Fruit fly (Drosophila melanogaster) whole organism: ENCODE data around the gene CG5639.

Experiments used
- CG8478 ChIP-seq: fragments of >200 bp; optimal IDR thresholded peaks from 2 replicates; lab custom pipeline; 2018; ENCODE audit warnings: inconsistent platforms
- Dll ChIP-seq: fragments of >200 bp; optimal IDR thresholded peaks from 2 replicates; lab custom pipeline; 2017
- EcR ChIP-seq, 2 experiments: fragments of >200 bp; optimal IDR thresholded peaks; 2 replicates each; lab custom pipeline; 2017; ENCODE audit warnings: missing biosample characterization in 2 of 2, missing genetic modification characterization in 2 of 2, missing genetic modification reagents in 2 of 2
- pan ChIP-seq: fragments of >200 bp; optimal IDR thresholded peaks from 2 replicates; lab custom pipeline; 2017
- psq ChIP-seq: fragments of >200 bp; optimal IDR thresholded peaks from 2 replicates; lab custom pipeline; 2017
- usp ChIP-seq: fragments of >200 bp; optimal IDR thresholded peaks from 2 replicates; lab custom pipeline; 2017; ENCODE audit warnings: missing biosample characterization, missing genetic modification characterization, mixed read lengths

DNA sequence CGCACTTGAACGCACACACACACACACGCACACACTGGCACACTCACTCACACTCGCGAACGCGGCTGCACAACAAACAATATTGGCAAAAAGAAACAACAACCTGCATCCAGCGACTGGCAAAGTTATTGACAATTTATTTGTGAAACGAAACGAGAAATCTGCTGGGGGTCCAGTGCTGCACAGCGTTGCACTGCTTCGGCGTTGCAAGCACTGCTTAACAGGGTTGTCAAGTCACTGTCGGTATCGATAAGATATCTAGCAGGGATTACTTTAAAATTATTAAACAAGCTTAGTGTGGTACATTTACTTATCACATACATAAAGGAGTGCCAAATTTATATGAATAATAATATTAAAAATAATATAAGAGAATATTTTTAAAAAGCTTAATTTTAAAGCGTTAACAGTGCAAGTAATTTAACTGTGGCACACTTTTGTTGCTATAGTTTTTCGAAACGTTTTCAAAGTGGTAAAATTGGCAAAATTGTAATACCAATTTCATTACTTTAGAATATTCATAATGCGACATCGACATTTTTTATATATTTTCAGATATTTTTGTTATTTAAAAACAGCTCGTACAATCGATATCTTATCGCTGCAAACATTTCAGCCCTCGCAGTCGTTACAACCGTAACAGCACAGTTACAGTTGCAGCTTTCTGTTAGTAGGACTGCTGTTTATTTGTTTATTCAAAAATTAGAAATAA lies 11.4 kb upstream of the CG5639 start, which contains the start of the genes dsd and Tusp:
- no peak for TF ChIP-seq EcR (GFP tag; optimal IDR thresholded peaks at IDR 0.05; lab: Kevin White, UChicago)
- TF ChIP-seq psq = no peak
- TF ChIP-seq pan (lab: Kevin White, UChicago) = no peak
- TF ChIP-seq CG8478 = no peak
- no peak for TF ChIP-seq Dll (lab: Kevin White, UChicago)
- no peak for TF ChIP-seq usp (GFP tag; lab: Kevin White, UChicago)
